Worm (Caenorhabditis elegans): ENCODE measurements around the gene C51E3.10.
A peak's percentile ranks its signal among the peaks of the same experiment; 100 is the strongest.

Gene C51E3.10

DNA sequence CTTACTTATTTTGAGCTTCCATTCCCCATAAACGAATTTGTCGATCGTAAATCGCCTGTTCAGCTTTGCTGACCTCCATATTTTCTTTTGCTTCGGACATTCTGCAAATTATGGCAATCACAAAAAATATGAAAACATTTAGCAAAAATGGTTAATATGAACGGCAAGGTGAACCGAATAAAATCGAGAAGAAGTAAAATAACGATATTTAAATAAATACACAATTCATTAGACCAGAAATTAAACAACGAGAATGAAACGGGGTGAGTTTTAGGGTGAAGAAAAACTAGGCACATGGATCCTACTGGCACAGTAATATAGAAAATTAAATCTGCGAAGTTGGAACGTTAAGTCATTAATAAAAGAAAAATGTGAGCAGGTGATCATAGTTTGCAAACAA lies 30.7 kb downstream of the C51E3.10 start, which contains the start of gene aos-1:
Gene aos-1 (minus strand): TSS at position 101 of the 400 bp plus-strand sequence.
- no peak for TF ChIP-seq sea-2 (GFP tag; optimal IDR thresholded peaks at IDR 0.05)
- no peak for TF ChIP-seq lin-39 (tag; optimal IDR thresholded peaks at IDR 0.05)
- no peak for TF ChIP-seq nhr-43 (tag; optimal IDR thresholded peaks at IDR 0.05; ENCODE audit: poor library complexity, severe bottlenecking)
- no peak for TF ChIP-seq elt-1 (tag; optimal IDR thresholded peaks at IDR 0.05)
- TF ChIP-seq nhr-28 (tag; optimal IDR thresholded peaks at IDR 0.05) = no peak
- no peak for TF ChIP-seq nhr-25 (tag; optimal IDR thresholded peaks at IDR 0.05)
- TF ChIP-seq tbx-2 (tag; optimal IDR thresholded peaks at IDR 0.05) = no peak

DNA sequence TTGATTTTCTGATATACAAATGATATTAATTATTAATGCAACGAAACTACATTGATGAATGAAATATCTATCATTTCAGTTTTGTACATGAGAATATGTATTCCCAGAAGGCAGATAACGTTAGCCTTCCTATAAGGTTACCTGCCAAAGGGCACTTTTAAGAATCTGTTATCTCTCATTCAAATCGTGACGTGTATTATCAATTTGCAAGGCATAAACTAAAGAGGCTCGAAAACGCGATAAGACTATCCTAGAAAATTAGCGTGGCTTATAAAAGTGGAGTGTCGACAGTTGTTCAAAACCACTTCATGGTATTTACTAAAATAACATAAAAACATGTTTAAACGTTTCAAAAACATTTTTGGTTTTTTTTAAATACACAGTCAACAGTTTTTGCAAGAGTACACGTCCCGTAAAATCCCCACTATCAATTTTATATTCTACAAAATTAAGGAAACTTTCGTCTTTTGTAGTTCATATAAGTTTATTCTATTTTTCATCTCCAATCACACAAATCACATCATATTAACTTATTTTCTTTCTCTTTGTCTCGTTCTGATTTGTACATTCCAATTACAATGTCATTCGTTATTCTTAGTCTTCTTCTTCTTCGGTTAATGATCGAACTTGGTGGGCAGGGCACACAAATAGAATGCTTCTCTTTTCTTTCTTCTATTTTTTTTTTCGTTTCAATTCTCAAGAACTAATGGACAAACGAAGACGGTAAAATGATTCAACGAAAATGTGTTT lies 36.0 kb downstream of the C51E3.10 start, which contains the start of gene C08B6.10:
Gene C08B6.10 (plus strand): TSS at position 700 of the 750 bp plus-strand sequence.
- TF ChIP-seq ceh-9 (tag; optimal IDR thresholded peaks at IDR 0.05) = no peak
- TF ChIP-seq nhr-12 (tag; optimal IDR thresholded peaks at IDR 0.05) = no peak
- TF ChIP-seq pqm-1 (tag; optimal IDR thresholded peaks at IDR 0.05) = no peak
- TF ChIP-seq elt-2 (tag; optimal IDR thresholded peaks at IDR 0.05) = peak; percentile 68

DNA sequence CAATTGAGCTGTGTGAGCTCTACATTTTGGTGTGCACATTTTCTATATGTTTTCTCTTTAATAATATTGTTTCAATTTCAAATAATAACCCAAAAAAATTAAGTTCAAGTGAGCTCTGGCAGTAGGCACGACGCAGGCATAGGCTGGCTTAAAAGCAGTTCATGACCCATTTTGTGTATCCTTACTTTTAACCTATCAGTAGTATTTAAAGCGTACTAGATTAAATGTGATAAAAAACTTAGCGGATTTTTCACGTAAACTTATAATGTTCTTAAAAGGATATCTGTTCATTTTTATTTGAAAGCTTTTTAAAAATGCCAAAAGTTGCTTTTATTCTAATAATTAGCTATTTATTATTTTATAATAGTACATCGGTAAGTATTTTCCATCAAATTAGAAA lies 37.6 kb downstream of the C51E3.10 start, which contains the start of gene C08B6.6:
Gene C08B6.6 (plus strand): TSS at position 301 of the 400 bp plus-strand sequence.
- TF ChIP-seq elt-1 (tag; optimal IDR thresholded peaks at IDR 0.05) (no peak), elt-2 (tag; optimal IDR thresholded peaks at IDR 0.05) (no peak), jun-1 (tag; optimal IDR thresholded peaks at IDR 0.05) (no peak), skn-1 (tag; optimal IDR thresholded peaks at IDR 0.05) (no peak), ceh-82 (tag; optimal IDR thresholded peaks at IDR 0.05) (no peak), mdl-1 (tag; optimal IDR thresholded peaks at IDR 0.05) (no peak), mml-1 (tag; optimal IDR thresholded peaks at IDR 0.05) (no peak), elt-3 (tag; optimal IDR thresholded peaks at IDR 0.05) (no peak), fos-1 (tag; optimal IDR thresholded peaks at IDR 0.05) (no peak), lsy-12 (tag; optimal IDR thresholded peaks at IDR 0.05) (no peak), nhr-77 (tag; optimal IDR thresholded peaks at IDR 0.05) (no peak), pqm-1 (tag; optimal IDR thresholded peaks at IDR 0.05) (no peak), nhr-11 (tag; optimal IDR thresholded peaks at IDR 0.05) (no peak), hmg-11 (tag; optimal IDR thresholded peaks at IDR 0.05) (no peak), daf-12 (tag; optimal IDR thresholded peaks at IDR 0.05) (no peak), lin-15B (tag; optimal IDR thresholded peaks at IDR 0.05) (no peak), nfya-1 (tag; optimal IDR thresholded peaks at IDR 0.05; ENCODE audit: insufficient read depth) (no peak), unc-62 (GFP tag; optimal IDR thresholded peaks at IDR 0.05) (no peak), nhr-12 (tag; optimal IDR thresholded peaks at IDR 0.05) (no peak), aly-2 (tag; optimal IDR thresholded peaks at IDR 0.05) (no peak)

DNA sequence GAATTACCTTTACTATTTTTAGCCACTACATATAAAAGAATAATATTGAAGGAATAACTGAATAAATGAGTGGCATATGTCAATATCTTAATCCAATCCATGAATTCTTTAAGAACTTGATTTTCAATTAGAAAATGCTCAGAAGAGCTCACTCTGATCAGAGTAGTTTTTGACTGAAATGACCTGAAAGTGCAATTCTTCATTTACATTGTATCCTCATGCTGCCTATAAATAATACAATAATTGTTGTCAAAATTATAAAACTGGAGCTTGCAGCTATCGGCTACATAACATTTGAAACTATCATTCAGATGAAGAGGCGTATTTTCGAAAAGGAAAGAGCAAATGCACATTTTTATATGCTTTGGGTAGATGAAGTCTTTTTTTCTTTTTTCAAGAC lies 38.3 kb downstream of the C51E3.10 start, which contains the start of gene srxa-19:
Gene srxa-19 (minus strand): TSS at position 101 of the 400 bp plus-strand sequence.
- no peak for TF ChIP-seq fos-1 (tag; optimal IDR thresholded peaks at IDR 0.05)
- no peak for TF ChIP-seq sea-2 (GFP tag; optimal IDR thresholded peaks at IDR 0.05)
- no peak for TF ChIP-seq daf-12 (tag; optimal IDR thresholded peaks at IDR 0.05)

DNA sequence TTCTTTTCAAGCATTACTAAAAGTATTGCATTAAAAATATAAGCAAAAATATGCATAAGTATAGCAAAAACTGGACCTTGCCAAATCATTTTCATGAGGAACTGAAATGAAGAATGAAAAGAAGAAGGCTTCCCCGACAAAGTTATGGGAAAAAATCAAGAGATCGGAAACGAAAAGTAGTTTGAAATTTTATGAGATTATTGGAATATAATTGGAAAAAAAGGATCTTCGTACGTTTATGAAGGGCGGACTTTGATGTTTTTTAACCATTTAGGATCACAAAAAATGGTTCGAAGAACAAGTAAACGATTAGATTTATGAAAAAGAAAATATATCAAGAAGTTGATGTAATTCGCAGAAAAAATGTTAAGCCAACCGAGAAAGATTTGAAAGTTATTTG lies 40.0 kb downstream of the C51E3.10 start, which contains the start of gene srxa-18:
Gene srxa-18 (minus strand): TSS at position 100 of the 400 bp plus-strand sequence.
- TF ChIP-seq tbx-2 (tag; optimal IDR thresholded peaks at IDR 0.05) (no peak), skn-1 (tag; optimal IDR thresholded peaks at IDR 0.05) (no peak), daf-12 (tag; optimal IDR thresholded peaks at IDR 0.05) (no peak), nfya-1 (tag; optimal IDR thresholded peaks at IDR 0.05; ENCODE audit: insufficient read depth) (no peak), pqm-1 (tag; optimal IDR thresholded peaks at IDR 0.05) (no peak), nhr-25 (tag; optimal IDR thresholded peaks at IDR 0.05) (no peak), eor-1 (tag; optimal IDR thresholded peaks at IDR 0.05) (no peak), elt-2 (tag; optimal IDR thresholded peaks at IDR 0.05) (no peak), pha-4 (tag; optimal IDR thresholded peaks at IDR 0.05) (no peak)

DNA sequence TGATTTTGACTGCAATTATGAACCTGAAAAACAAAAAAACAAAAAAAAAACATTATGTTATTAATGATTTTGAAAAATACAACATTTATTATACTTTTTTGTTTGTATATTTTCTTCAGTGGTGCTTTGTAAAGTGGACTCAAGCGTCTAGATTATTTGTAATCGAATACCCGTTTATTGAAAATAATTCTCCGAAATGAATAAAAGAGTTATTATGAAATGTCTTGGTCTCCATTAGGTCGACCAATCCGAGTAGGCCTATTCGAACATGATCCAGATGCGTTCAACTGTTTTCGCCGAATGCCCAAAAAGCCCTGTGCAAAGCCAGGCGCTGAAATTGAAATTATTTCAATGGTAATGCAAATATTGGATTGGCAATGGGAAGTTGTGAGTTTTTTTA lies 43.5 kb downstream of the C51E3.10 start, which contains the start of gene C08B6.5:
Gene C08B6.5 (plus strand): TSS at position 301 of the 400 bp plus-strand sequence.
- TF ChIP-seq nhr-28 (tag; optimal IDR thresholded peaks at IDR 0.05) (no peak), elt-3 (tag; optimal IDR thresholded peaks at IDR 0.05) (no peak), fos-1 (tag; optimal IDR thresholded peaks at IDR 0.05) (no peak), mdl-1 (tag; optimal IDR thresholded peaks at IDR 0.05) (no peak), fkh-2 (tag; optimal IDR thresholded peaks at IDR 0.05) (no peak), elt-2 (tag; optimal IDR thresholded peaks at IDR 0.05) (no peak)
